Fruit fly (Drosophila melanogaster): Measurements from ENCODE around the gene CG9747.

DNA sequence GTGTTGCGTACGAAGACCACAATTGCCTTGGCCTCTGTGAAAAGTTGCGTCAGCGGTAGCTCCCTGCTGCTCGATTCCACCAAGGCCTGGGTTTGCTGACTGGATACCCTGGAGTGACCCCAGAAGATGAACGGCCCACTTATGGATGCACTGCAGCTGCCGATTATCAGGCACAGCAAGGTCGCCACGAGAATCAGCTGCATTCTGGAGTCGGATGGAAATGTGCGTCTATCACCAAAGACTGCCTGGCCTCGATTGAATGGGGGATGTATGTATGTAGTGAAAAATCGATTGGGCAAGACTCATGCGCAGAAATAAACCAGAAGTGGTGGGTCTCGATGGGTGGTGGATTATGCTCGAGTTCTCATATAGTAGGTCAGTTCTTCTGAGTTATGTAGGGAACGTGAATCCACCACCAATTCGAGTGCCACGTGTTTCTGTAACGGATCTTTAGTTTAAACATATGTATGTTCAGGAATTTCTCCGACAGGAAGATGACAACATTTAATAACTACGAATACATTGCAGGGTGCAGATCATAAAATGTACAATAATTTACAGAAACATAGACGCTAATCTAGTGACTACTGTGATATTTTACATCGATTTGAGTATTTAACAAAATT, 24.8 kb downstream of the CG9747 start, which contains the start of gene VhaAC45RP:
- no peak for TF ChIP-seq fd59A (GFP tag; optimal IDR thresholded peaks at IDR 0.05)
- no peak for TF ChIP-seq fkh (GFP tag; optimal IDR thresholded peaks at IDR 0.05)
- no peak for TF ChIP-seq vri (GFP tag; optimal IDR thresholded peaks at IDR 0.05)
